Fruit fly (Drosophila melanogaster): ENCODE data around the gene CG43133.
A peak's percentile ranks its signal among the peaks of the same experiment; 100 is the strongest.

Gene CG43133

dm6 chrX:18101098-18101711 is 28.8 kb downstream of the CG43133 start, which contains the start of gene Mvb12 (continued):
- TF ChIP-seq CG2875 (GFP tag; optimal IDR thresholded peaks at IDR 0.05), result no peak
- no peak for TF ChIP-seq Dad (GFP tag; optimal IDR thresholded peaks at IDR 0.05)
- no peak for TF ChIP-seq pros (GFP tag; optimal IDR thresholded peaks at IDR 0.05)
- peak; percentile 38 for TF ChIP-seq Scr (GFP tag; IDR thresholded peaks at IDR 0.05; ENCODE audit: partially characterized antibody)
- 0 out of 3 replicates have a peak, but pooled peaks have one; percentile 27 for TF ChIP-seq mld (GFP tag; IDR thresholded peaks at IDR 0.05; ENCODE audit: partially characterized antibody)
- TF ChIP-seq CG2199 (GFP tag; IDR thresholded peaks at IDR 0.05), result no peak
- no peak for TF ChIP-seq disco-r (GFP tag; optimal IDR thresholded peaks at IDR 0.05)
- TF ChIP-seq Gsc (GFP tag; IDR thresholded peaks at IDR 0.05), result no peak
- TF ChIP-seq Gug (GFP tag; IDR thresholded peaks at IDR 0.05), result no peak
- no peak for TF ChIP-seq CG11247 (GFP tag; IDR thresholded peaks at IDR 0.05)
- no peak for TF ChIP-seq CG3281 (GFP tag; optimal IDR thresholded peaks at IDR 0.05)
- TF ChIP-seq pfk (GFP tag; optimal IDR thresholded peaks at IDR 0.05), result no peak
- TF ChIP-seq CG2120 (GFP tag; optimal IDR thresholded peaks at IDR 0.05), result no peak
- no peak for TF ChIP-seq CG13775 (GFP tag; optimal IDR thresholded peaks at IDR 0.05)
- no peak for TF ChIP-seq chif (GFP tag; optimal IDR thresholded peaks at IDR 0.05)
- no peak for TF ChIP-seq ase (GFP tag; IDR thresholded peaks at IDR 0.05)
- TF ChIP-seq CG2889 (GFP tag; IDR thresholded peaks at IDR 0.05), result no peak
- peak; percentile 52 for TF ChIP-seq fd64A (GFP tag; optimal IDR thresholded peaks at IDR 0.05)
- peak; percentile 54; the same call in 1 of the 2 replicates for TF ChIP-seq ato (GFP tag; IDR thresholded peaks at IDR 0.05; ENCODE audit: partially characterized antibody)
- no peak for TF ChIP-seq z (GFP tag; IDR thresholded peaks at IDR 0.05)
- no peak for TF ChIP-seq chinmo (GFP tag; IDR thresholded peaks at IDR 0.05; ENCODE audit: partially characterized antibody)
- no peak for TF ChIP-seq grn (GFP tag; optimal IDR thresholded peaks at IDR 0.05)
- no peak for TF ChIP-seq oc (tag; optimal IDR thresholded peaks at IDR 0.05)
- TF ChIP-seq slp2 (GFP tag; optimal IDR thresholded peaks at IDR 0.05), result no peak
- TF ChIP-seq cwo (GFP tag; optimal IDR thresholded peaks at IDR 0.05), result no peak
- TF ChIP-seq ham (GFP tag; IDR thresholded peaks at IDR 0.05), result no peak
- TF ChIP-seq CG13624 (GFP tag; optimal IDR thresholded peaks at IDR 0.05), result no peak
- TF ChIP-seq CG31224 (GFP tag; IDR thresholded peaks at IDR 0.05), result no peak
- no peak for TF ChIP-seq CG11398 (GFP tag; optimal IDR thresholded peaks at IDR 0.05)
- TF ChIP-seq CG8281 (tag; optimal IDR thresholded peaks at IDR 0.05), result no peak
- TF ChIP-seq Dref (GFP tag; IDR thresholded peaks at IDR 0.05), result peak; percentile 65
- peak; percentile 17 for TF ChIP-seq Spps (tag; optimal IDR thresholded peaks at IDR 0.05)
- peak; percentile 37 for TF ChIP-seq unc-4 (GFP tag; IDR thresholded peaks at IDR 0.05; ENCODE audit: partially characterized antibody)
- TF ChIP-seq dpn (GFP tag; optimal IDR thresholded peaks at IDR 0.05), result no peak
- TF ChIP-seq Rfx (GFP tag; IDR thresholded peaks at IDR 0.05), result 0 out of 2 replicates have a peak, but pooled peaks have one; percentile 19
- no peak for TF ChIP-seq sim (GFP tag; IDR thresholded peaks at IDR 0.05)
- TF ChIP-seq sqz (GFP tag; optimal IDR thresholded peaks at IDR 0.05), result peak; percentile 35
- no peak for TF ChIP-seq insv (GFP tag; optimal IDR thresholded peaks at IDR 0.05)
- no peak for TF ChIP-seq tll (GFP tag; optimal IDR thresholded peaks at IDR 0.05)
- TF ChIP-seq shn (GFP tag; optimal IDR thresholded peaks at IDR 0.05), result no peak
- no peak for TF ChIP-seq Six4 (GFP tag; optimal IDR thresholded peaks at IDR 0.05)
- no peak for TF ChIP-seq pb (GFP tag; optimal IDR thresholded peaks at IDR 0.05)
- TF ChIP-seq ash1 (GFP tag; optimal IDR thresholded peaks at IDR 0.05), result no peak
- no peak for TF ChIP-seq wdn (GFP tag; IDR thresholded peaks at IDR 0.05)
- TF ChIP-seq NC2α (GFP tag; optimal IDR thresholded peaks at IDR 0.05), result no peak
- no peak for TF ChIP-seq CG6683 (GFP tag; optimal IDR thresholded peaks at IDR 0.05)
- TF ChIP-seq CG2116 (GFP tag; optimal IDR thresholded peaks at IDR 0.05), result peak; percentile 11
- no peak for TF ChIP-seq Dip2 (GFP tag; IDR thresholded peaks at IDR 0.05)
- no peak for TF ChIP-seq sc (optimal IDR thresholded peaks at IDR 0.05)
- no peak for TF ChIP-seq sc (GFP tag; optimal IDR thresholded peaks at IDR 0.05)
- no peak for TF ChIP-seq trem (tag; optimal IDR thresholded peaks at IDR 0.05)
